Worm (Caenorhabditis elegans) whole organism, L1 larva: ENCODE results near the gene nuo-5.

Experiments
- C16A3.4 ChIP-seq: fragments of 150-350 bp; optimal IDR thresholded peaks from 2 replicates; lab custom pipeline; 2014; ENCODE audit warnings: missing biosample characterization, missing genetic modification characterization
- nhr-84 ChIP-seq: sonication (generic microtip); optimal IDR thresholded peaks from 2 replicates; lab custom pipeline; 2017; ENCODE audit warnings: missing biosample characterization, missing genetic modification characterization
- nhr-90 ChIP-seq: sonication (generic microtip); optimal IDR thresholded peaks from 2 replicates; lab custom pipeline; 2016; ENCODE audit warnings: mild to moderate bottlenecking, missing genetic modification characterization, missing compliant biosample characterization; ENCODE audit not compliant: poor library complexity
- sox-4 ChIP-seq: sonication (generic microtip); optimal IDR thresholded peaks from 2 replicates; lab custom pipeline; 2016; ENCODE audit warnings: missing genetic modification characterization, missing compliant biosample characterization
- unc-86 ChIP-seq: sonication (generic microtip); optimal IDR thresholded peaks from 2 replicates; lab custom pipeline; 2016; ENCODE audit warnings: missing genetic modification characterization, missing compliant biosample characterization
- zag-1 ChIP-seq: fragments of 150-350 bp; optimal IDR thresholded peaks from 2 replicates; lab custom pipeline; 2014; ENCODE audit warnings: missing biosample characterization, missing genetic modification characterization

Gene nuo-5

ce11 chrV:2753007-2753406 lies 54.2 kb downstream of the nuo-5 start, which contains the start of gene srx-26:
srx-26 (minus strand) TSS chrV:2753107.
- TF ChIP-seq nhr-84 (tag; lab: Kevin White, UChicago) (no peak), zag-1 (tag; lab: Kevin White, UChicago) (no peak), sox-4 (no peak), C16A3.4 (tag; lab: Kevin White, UChicago) (no peak), nhr-90 (tag; lab: Kevin White, UChicago) (no peak), unc-86 (tag; lab: Kevin White, UChicago) (no peak)
